Worm (Caenorhabditis elegans) whole organism, L4/young adult: Measurements from ENCODE around the gene srsx-40.

Experiments
- dao-5 ChIP-seq: sonication (generic microtip); optimal IDR thresholded peaks from 2 replicates; lab custom pipeline; 2016; ENCODE audit warnings: missing genotype, missing genetic modification characterization, moderate library complexity, missing compliant biosample characterization
- him-1 ChIP-seq: sonication (generic microtip); optimal IDR thresholded peaks from 2 replicates; lab custom pipeline; 2016; ENCODE audit warnings: missing genotype, missing genetic modification reagents, missing genetic modification characterization, missing compliant biosample characterization

- TF ChIP-seq him-1 (tag; lab: Kevin White, UChicago) (no peak), dao-5 (tag; lab: Kevin White, UChicago) (no peak)
These were observed 44.7 kb upstream of the srsx-40 start for ce11 chrV:7747987-7748607.
